Fruit fly (Drosophila melanogaster) whole organism, pupa: Measurements from ENCODE around the gene CG43731.

Experiments
- CG15710 ChIP-seq: fragments of 200-800 bp; sonication (Bioruptor generic); optimal IDR thresholded peaks from 2 replicates; lab custom pipeline; 2018; ENCODE audit warnings: missing biosample characterization, mild to moderate bottlenecking, missing genetic modification characterization, moderate library complexity
- CG32121 ChIP-seq: fragments of 200-800 bp; sonication (Bioruptor generic); IDR thresholded peaks from 2 replicates; pipeline ENCODE4 v1.3.6; 2022; ENCODE audit warnings: missing biosample characterization, missing genetic modification characterization
- CG4496 ChIP-seq: fragments of 200-800 bp; sonication (Bioruptor generic); IDR thresholded peaks from 3 replicates; pipeline ENCODE4 v1.3.6; 2022; ENCODE audit warnings: missing biosample characterization, missing genetic modification characterization
- CG8301 ChIP-seq: fragments of 200-800 bp; sonication (Bioruptor generic); optimal IDR thresholded peaks from 2 replicates; lab custom pipeline; 2018; ENCODE audit warnings: missing biosample characterization, mild to moderate bottlenecking, missing genetic modification characterization
- D1 ChIP-seq: fragments of 200-800 bp; sonication (Bioruptor generic); optimal IDR thresholded peaks from 2 replicates; lab custom pipeline; 2018; ENCODE audit warnings: missing biosample characterization, mild to moderate bottlenecking, missing genetic modification characterization, moderate library complexity
- EcR ChIP-seq: fragments of 200-800 bp; sonication (Bioruptor generic); optimal IDR thresholded peaks from 3 replicates; lab custom pipeline; 2019; ENCODE audit warnings: missing biosample characterization, missing genetic modification characterization, mild to moderate bottlenecking, moderate library complexity, missing genetic modification reagents
- Pif1A ChIP-seq: fragments of 200-800 bp; sonication (Bioruptor generic); optimal IDR thresholded peaks from 3 replicates; lab custom pipeline; 2016; ENCODE audit warnings: missing biosample characterization, missing genetic modification characterization
- rn ChIP-seq: fragments of 200-800 bp; sonication (Bioruptor generic); IDR thresholded peaks from 2 replicates; pipeline ENCODE4 v1.3.6; 2022; ENCODE audit warnings: missing biosample characterization, missing genetic modification characterization

- TF ChIP-seq CG15710 (tag; lab: Kevin White, UChicago): peak; percentile 26
- TF ChIP-seq EcR: no peak
- no peak for TF ChIP-seq rn (GFP tag; lab: Robert Waterston, UW)
- peak; percentile 29; the same call in 1 of the 2 replicates for TF ChIP-seq CG32121 (GFP tag; lab: Robert Waterston, UW)
- no peak for TF ChIP-seq Pif1A (GFP tag; lab: Kevin White, UChicago)
- no peak for TF ChIP-seq CG4496 (GFP tag; lab: Robert Waterston, UW)
- no peak for TF ChIP-seq D1 (tag; lab: Kevin White, UChicago)
- peak; percentile 57 for TF ChIP-seq CG8301 (tag; lab: Kevin White, UChicago)
These were observed 19.1 kb downstream of the CG43731 start for dm6 chr2L:19120984-19121383.
